Fruit fly (Drosophila melanogaster): Measurements from ENCODE around the gene Rlip.

The Rlip gene

DNA sequence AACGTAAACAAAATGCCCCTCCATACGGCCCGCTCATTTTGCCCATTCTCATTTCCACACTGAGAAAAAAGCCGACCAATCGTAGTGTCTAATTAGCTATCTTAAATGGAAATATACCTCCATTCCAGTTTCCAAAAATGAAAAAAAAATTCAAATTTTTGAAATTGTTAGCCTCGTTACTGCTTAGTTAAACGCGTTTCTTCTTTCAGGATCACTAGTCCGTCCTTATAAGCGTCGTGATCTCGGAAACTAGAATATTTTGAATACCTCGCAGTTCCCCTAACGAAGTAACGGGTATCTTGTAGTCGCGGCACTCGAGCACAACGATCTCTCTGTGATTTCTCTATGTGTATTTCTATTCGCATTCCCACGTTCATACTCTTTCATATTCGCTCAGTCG is 27.8 kb upstream of the Rlip start (continued):
- TF ChIP-seq CG9437 (GFP tag; optimal IDR thresholded peaks at IDR 0.05): peak; percentile 84
- TF ChIP-seq CG7372 (GFP tag; IDR thresholded peaks at IDR 0.05): peak; percentile 25; the same call in 1 of the 2 replicates
- TF ChIP-seq nau (GFP tag; optimal IDR thresholded peaks at IDR 0.05): peak; percentile 10
- TF ChIP-seq CG6689 (GFP tag; IDR thresholded peaks at IDR 0.05): peak; percentile 56
- TF ChIP-seq CG11560 (tag; IDR thresholded peaks at IDR 0.05): peak; percentile 47; the same call in 2 of the 3 replicates
- TF ChIP-seq zfh1 (GFP tag; IDR thresholded peaks at IDR 0.05): 0 out of 3 replicates have a peak, but pooled peaks have one; percentile 27
- no peak for TF ChIP-seq CG4617 (GFP tag; optimal IDR thresholded peaks at IDR 0.05; ENCODE audit: borderline replicate concordance)
- TF ChIP-seq bbx (GFP tag; IDR thresholded peaks at IDR 0.05; ENCODE audit: partially characterized antibody): no peak
- peak; percentile 39 for TF ChIP-seq org-1 (GFP tag; optimal IDR thresholded peaks at IDR 0.05)
- TF ChIP-seq fu2 (GFP tag; optimal IDR thresholded peaks at IDR 0.05): peak; percentile 37
- TF ChIP-seq Gug (GFP tag; IDR thresholded peaks at IDR 0.05): peak; percentile 45; the same call in 1 of the 4 replicates
- peak; percentile 29 for TF ChIP-seq CG10267 (tag; optimal IDR thresholded peaks at IDR 0.05)
- TF ChIP-seq Myb (GFP tag; optimal IDR thresholded peaks at IDR 0.05): peak; percentile 28
- peak; percentile 33 for TF ChIP-seq CG15696 (tag; optimal IDR thresholded peaks at IDR 0.05)
- peak; percentile 73 for TF ChIP-seq CG7357 (GFP tag; IDR thresholded peaks at IDR 0.05)
- TF ChIP-seq zfh2 (GFP tag; optimal IDR thresholded peaks at IDR 0.05): peak; percentile 61
- TF ChIP-seq CG14710 (tag; optimal IDR thresholded peaks at IDR 0.05): peak; percentile 20
- TF ChIP-seq CG12391 (tag; optimal IDR thresholded peaks at IDR 0.05): peak; percentile 39
- TF ChIP-seq CG17385 (GFP tag; optimal IDR thresholded peaks at IDR 0.05): peak; percentile 37
- TF ChIP-seq CG7556 (GFP tag; optimal IDR thresholded peaks at IDR 0.05): peak; percentile 63
- TF ChIP-seq CG3847 (GFP tag; IDR thresholded peaks at IDR 0.05): peak; percentile 53
- TF ChIP-seq CG9817 (tag; optimal IDR thresholded peaks at IDR 0.05): peak; percentile 56
- TF ChIP-seq hth (optimal IDR thresholded peaks at IDR 0.05): no peak
- TF ChIP-seq bcd (GFP tag; optimal IDR thresholded peaks at IDR 0.05): peak; percentile 69
- TF ChIP-seq Ssrp (tag; optimal IDR thresholded peaks at IDR 0.05): peak; percentile 40
- TF ChIP-seq NK7.1 (GFP tag; optimal IDR thresholded peaks at IDR 0.05): peak; percentile 54
- TF ChIP-seq CG12219 (GFP tag; optimal IDR thresholded peaks at IDR 0.05): peak; percentile 13
- TF ChIP-seq dan (GFP tag; IDR thresholded peaks at IDR 0.05): no peak
- TF ChIP-seq seq (GFP tag; IDR thresholded peaks at IDR 0.05): 0 out of 2 replicates have a peak, but pooled peaks have one; percentile 36
- peak; percentile 47 for TF ChIP-seq CG1792 (GFP tag; optimal IDR thresholded peaks at IDR 0.05)
- 0 out of 2 replicates have a peak, but pooled peaks have one; percentile 29 for TF ChIP-seq CG32767 (GFP tag; IDR thresholded peaks at IDR 0.05)
- TF ChIP-seq Nf-YC (tag; optimal IDR thresholded peaks at IDR 0.05): peak; percentile 53
- peak; percentile 27 for TF ChIP-seq CG8388 (GFP tag; optimal IDR thresholded peaks at IDR 0.05)
- peak; percentile 64; the same call in 2 of the 3 replicates for TF ChIP-seq CG11695 (GFP tag; IDR thresholded peaks at IDR 0.05)
- TF ChIP-seq CG17612 (GFP tag; IDR thresholded peaks at IDR 0.05): no peak
- TF ChIP-seq tio (GFP tag; optimal IDR thresholded peaks at IDR 0.05): peak; percentile 45
- TF ChIP-seq CG9609 (GFP tag; optimal IDR thresholded peaks at IDR 0.05): peak; percentile 37
- no peak for TF ChIP-seq Stat92E (GFP tag; optimal IDR thresholded peaks at IDR 0.05)
- TF ChIP-seq sc (optimal IDR thresholded peaks at IDR 0.05): no peak
- TF ChIP-seq sc (GFP tag; optimal IDR thresholded peaks at IDR 0.05): peak; percentile 11
- TF ChIP-seq CG10321 (GFP tag; IDR thresholded peaks at IDR 0.05): no peak
- peak; percentile 67 for TF ChIP-seq CG13624 (GFP tag; optimal IDR thresholded peaks at IDR 0.05)
- peak; percentile 19 for TF ChIP-seq nerfin-1 (tag; optimal IDR thresholded peaks at IDR 0.05)
- TF ChIP-seq CG42726 (GFP tag; IDR thresholded peaks at IDR 0.05; ENCODE audit: partially characterized antibody): no peak
- 0 out of 2 replicates have a peak, but pooled peaks have one; percentile 35 for TF ChIP-seq NFAT (GFP tag; IDR thresholded peaks at IDR 0.05)
- TF ChIP-seq sisA (GFP tag; IDR thresholded peaks at IDR 0.05): peak; percentile 58
- 0 out of 3 replicates have a peak, but pooled peaks have one; percentile 29 for TF ChIP-seq B-H1 (GFP tag; IDR thresholded peaks at IDR 0.05)
- peak; percentile 62 for TF ChIP-seq CG9932 (GFP tag; IDR thresholded peaks at IDR 0.05)
- no peak for TF ChIP-seq ci (GFP tag; IDR thresholded peaks at IDR 0.05)
- no peak for TF ChIP-seq nerfin-2 (GFP tag; IDR thresholded peaks at IDR 0.05; ENCODE audit: partially characterized antibody)
- TF ChIP-seq pnt (GFP tag; optimal IDR thresholded peaks at IDR 0.05): peak; percentile 43
